Worm (Caenorhabditis elegans) whole organism, L3 larva: ENCODE data around the gene ndus-8.

ENCODE experiments used
- aly-2 ChIP-seq: fragments of 150-350 bp; optimal IDR thresholded peaks from 2 replicates; lab custom pipeline; 2014; ENCODE audit warnings: missing biosample characterization, missing genetic modification characterization
- egl-27 ChIP-seq: sonication (generic microtip); optimal IDR thresholded peaks from 4 replicates; lab custom pipeline; 2017; ENCODE audit warnings: missing biosample characterization, missing genetic modification reagents, missing genetic modification characterization
- elt-3 ChIP-seq, 3 experiments: fragments of 150-350 bp in 1 of 3; sonication (generic microtip) in 2 of 3; optimal IDR thresholded peaks; 2 replicates in 2 of 3; 4 replicates in 1 of 3; lab custom pipeline; 2014 to 2017; ENCODE audit warnings: missing biosample characterization in 3 of 3, missing genetic modification characterization in 3 of 3
- fkh-2 ChIP-seq: fragments of 150-350 bp; optimal IDR thresholded peaks from 2 replicates; lab custom pipeline; 2014; ENCODE audit warnings: missing biosample characterization, missing genetic modification reagents, missing genetic modification characterization
- jun-1 ChIP-seq: fragments of 150-350 bp; optimal IDR thresholded peaks from 2 replicates; lab custom pipeline; 2014; ENCODE audit warnings: missing biosample characterization, missing genetic modification reagents, missing genetic modification characterization
- lin-15B ChIP-seq: fragments of 150-350 bp; optimal IDR thresholded peaks from 2 replicates; lab custom pipeline; 2014; ENCODE audit warnings: missing biosample characterization, missing genetic modification characterization
- mdl-1 ChIP-seq: fragments of 150-350 bp; optimal IDR thresholded peaks from 2 replicates; lab custom pipeline; 2014; ENCODE audit warnings: missing biosample characterization, missing genetic modification characterization
- nhr-11 ChIP-seq: fragments of 150-350 bp; optimal IDR thresholded peaks from 2 replicates; lab custom pipeline; 2014; ENCODE audit warnings: missing biosample characterization, missing genetic modification characterization
- nhr-237 ChIP-seq: fragments of 150-350 bp; optimal IDR thresholded peaks from 2 replicates; lab custom pipeline; 2014; ENCODE audit warnings: missing biosample characterization, missing genetic modification characterization
- snpc-4 ChIP-seq: fragments of 150-350 bp; optimal IDR thresholded peaks from 2 replicates; lab custom pipeline; 2014; ENCODE audit warnings: missing biosample characterization, missing genetic modification characterization

DNA sequence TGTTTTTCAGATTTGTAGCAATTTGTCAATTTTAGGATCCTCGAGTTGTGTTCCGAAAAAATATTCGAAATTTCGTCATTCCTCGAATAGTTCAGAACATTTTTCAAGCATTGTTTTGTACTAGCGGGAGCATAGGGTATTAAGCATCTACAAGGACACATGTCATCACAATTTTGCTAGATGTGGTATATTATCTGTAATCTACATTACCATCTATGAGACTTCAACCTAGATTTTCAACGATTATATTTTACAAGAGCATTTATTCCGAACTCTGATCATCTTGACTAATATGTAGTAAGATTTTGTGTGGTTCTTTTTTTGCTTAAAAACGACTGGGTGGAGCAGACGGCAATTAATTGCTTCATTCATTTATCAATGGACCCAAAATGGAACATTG, 29.0 kb upstream of the ndus-8 start:
- TF ChIP-seq egl-27 = no peak
- no peak for TF ChIP-seq lin-15B (tag; lab: Kevin White, UChicago)
- TF ChIP-seq aly-2 (tag; lab: Kevin White, UChicago) = no peak
- TF ChIP-seq fkh-2 (tag; lab: Kevin White, UChicago) = no peak
- TF ChIP-seq snpc-4 (tag; lab: Kevin White, UChicago) = no peak
- no peak for TF ChIP-seq nhr-11 (tag; lab: Kevin White, UChicago)
- no peak for TF ChIP-seq nhr-237 (tag; lab: Kevin White, UChicago)
- no peak for TF ChIP-seq elt-3 (tag; optimal IDR thresholded peaks at IDR 0.05; lab: Kevin White, UChicago)
- TF ChIP-seq mdl-1 (tag; lab: Kevin White, UChicago) = no peak
- no peak for TF ChIP-seq jun-1 (tag; lab: Kevin White, UChicago)
